Fruit fly (Drosophila melanogaster) Kc167 (cell line): ENCODE data around the gene Sb.

Source experiments
- Myc ChIP-seq: fragments of >200 bp; optimal IDR thresholded peaks from 2 replicates; lab custom pipeline; 2017; ENCODE audit warnings: missing external identifiers
- Sin3A ChIP-seq: fragments of >200 bp; optimal IDR thresholded peaks from 2 replicates; lab custom pipeline; 2018; ENCODE audit warnings: missing external identifiers
- h ChIP-seq: fragments of >200 bp; optimal IDR thresholded peaks from 3 replicates; lab custom pipeline; 2018; ENCODE audit warnings: missing external identifiers
- insv ChIP-seq: fragments of >200 bp; optimal IDR thresholded peaks from 3 replicates; lab custom pipeline; 2018; ENCODE audit warnings: missing external identifiers
- psq ChIP-seq: fragments of >200 bp; optimal IDR thresholded peaks from 2 replicates; lab custom pipeline; 2017; ENCODE audit warnings: missing external identifiers
- ttk ChIP-seq: sonication (Bioruptor generic); optimal IDR thresholded peaks from 2 replicates; lab custom pipeline; 2017; ENCODE audit warnings: missing external identifiers

DNA sequence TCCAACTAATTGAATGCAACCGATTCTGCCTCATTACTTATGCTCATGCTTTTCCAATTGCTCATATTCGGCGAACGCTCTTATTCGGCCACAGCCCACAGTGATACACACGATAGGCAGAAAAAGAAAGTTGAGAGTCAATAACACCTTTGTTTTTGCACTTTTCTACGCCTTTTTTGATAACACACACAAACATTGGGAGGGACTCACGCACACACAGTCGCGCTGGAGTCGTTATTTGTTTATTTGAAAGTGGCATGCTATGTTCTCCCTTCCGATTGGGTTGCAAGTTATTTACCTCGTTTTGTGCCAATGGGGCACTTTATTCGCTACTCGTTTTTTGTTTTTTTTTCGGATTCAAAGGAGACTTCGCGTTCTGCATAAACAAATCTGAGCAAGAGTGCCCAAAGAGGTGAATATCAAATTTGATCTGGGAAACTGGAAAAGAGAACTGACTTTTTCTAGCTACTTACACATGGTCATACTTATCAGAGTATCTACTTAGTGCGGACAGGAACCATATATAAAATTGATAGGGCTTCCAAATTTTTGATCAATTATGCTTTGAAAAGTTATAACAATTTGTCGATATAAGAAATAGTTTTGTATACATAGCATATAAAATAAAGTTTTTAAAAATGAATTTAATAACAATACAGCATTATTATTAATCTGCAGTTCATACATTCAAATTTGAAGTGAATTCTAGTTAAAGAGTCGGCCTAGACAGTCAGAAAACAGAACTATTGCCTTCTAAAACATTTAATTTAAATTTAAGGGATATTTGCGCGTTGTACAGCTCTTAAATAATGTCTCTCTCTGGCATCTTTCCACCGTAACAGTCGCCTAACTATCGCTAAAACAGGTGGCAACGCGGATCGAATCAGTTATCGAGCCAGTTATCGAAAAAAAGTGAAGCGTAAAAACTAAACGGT is 17.4 kb upstream of the Sb start, which contains the start of the genes Mhcl and Akt:
- no peak for TF ChIP-seq psq (lab: Kevin White, UChicago)
- TF ChIP-seq Myc (lab: Kevin White, UChicago): no peak
- TF ChIP-seq Sin3A (lab: Kevin White, UChicago): no peak
- TF ChIP-seq ttk (lab: Kevin White, UChicago): no peak
- TF ChIP-seq h (lab: Kevin White, UChicago): no peak
- no peak for TF ChIP-seq insv (lab: Kevin White, UChicago)
